Fruit fly (Drosophila melanogaster) whole organism, prepupa: ENCODE results near the gene CG16779.
A peak's percentile ranks its signal among the peaks of the same experiment; 100 is the strongest.

Source experiments
- CG10631 ChIP-seq: fragments of 200-800 bp; sonication (Bioruptor generic); optimal IDR thresholded peaks from 2 replicates; lab custom pipeline; 2016; ENCODE audit warnings: missing biosample characterization, missing genetic modification characterization
- CG11902 ChIP-seq: fragments of 200-800 bp; sonication (Bioruptor generic); optimal IDR thresholded peaks from 3 replicates; lab custom pipeline; 2016; ENCODE audit warnings: missing biosample characterization, missing genetic modification characterization
- CG15336 ChIP-seq: fragments of 200-800 bp; sonication (Bioruptor generic); IDR thresholded peaks from 2 replicates; pipeline ENCODE4 v1.3.6; 2022; ENCODE audit warnings: missing biosample characterization, missing genetic modification characterization
- CG3032 ChIP-seq: fragments of 200-800 bp; optimal IDR thresholded peaks from 2 replicates; lab custom pipeline; 2019; ENCODE audit warnings: missing biosample characterization, mild to moderate bottlenecking, missing genetic modification characterization, moderate library complexity
- CG31627 ChIP-seq: fragments of 200-800 bp; sonication (Bioruptor generic); optimal IDR thresholded peaks from 3 replicates; lab custom pipeline; 2016; ENCODE audit warnings: missing biosample characterization, missing genetic modification characterization
- CG32006 ChIP-seq: fragments of 200-800 bp; sonication (Bioruptor generic); optimal IDR thresholded peaks from 3 replicates; lab custom pipeline; 2017; ENCODE audit warnings: missing biosample characterization, mild to moderate bottlenecking, missing genetic modification characterization
- CG34406 ChIP-seq: fragments of 200-800 bp; sonication (Bioruptor generic); optimal IDR thresholded peaks from 3 replicates; lab custom pipeline; 2016; ENCODE audit warnings: missing biosample characterization, missing genetic modification characterization
- CG4318 ChIP-seq: fragments of 200-800 bp; sonication (Bioruptor generic); optimal IDR thresholded peaks from 3 replicates; lab custom pipeline; 2017; ENCODE audit warnings: missing biosample characterization, mild to moderate bottlenecking, missing genetic modification characterization
- CG6792 ChIP-seq: fragments of 200-800 bp; sonication (Bioruptor generic); optimal IDR thresholded peaks from 3 replicates; lab custom pipeline; 2016; ENCODE audit warnings: missing biosample characterization, missing genetic modification characterization
- CG6808 ChIP-seq: fragments of 200-800 bp; sonication (Bioruptor generic); optimal IDR thresholded peaks from 3 replicates; lab custom pipeline; 2017; ENCODE audit warnings: missing biosample characterization, missing genetic modification characterization, mild to moderate bottlenecking, moderate library complexity, missing genetic modification reagents
- CG6854 ChIP-seq: fragments of 200-800 bp; sonication (Bioruptor generic); optimal IDR thresholded peaks from 2 replicates; lab custom pipeline; 2017; ENCODE audit warnings: missing biosample characterization, mild to moderate bottlenecking, missing genetic modification characterization
- CG7368 ChIP-seq: fragments of 200-800 bp; sonication (Bioruptor generic); optimal IDR thresholded peaks from 3 replicates; lab custom pipeline; 2016; ENCODE audit warnings: missing biosample characterization, missing genetic modification characterization
- CG8632 ChIP-seq: fragments of 200-800 bp; sonication (Bioruptor generic); optimal IDR thresholded peaks from 3 replicates; lab custom pipeline; 2016; ENCODE audit warnings: missing biosample characterization, missing genetic modification characterization
- Eip78C ChIP-seq: fragments of 200-800 bp; sonication (Bioruptor generic); peaks from one replicate; lab custom pipeline; 2016; ENCODE audit warnings: missing biosample characterization, missing genetic modification characterization
- Eip93F ChIP-seq: fragments of 200-800 bp; sonication (Bioruptor generic); optimal IDR thresholded peaks from 2 replicates; lab custom pipeline; 2016; ENCODE audit warnings: missing biosample characterization, mild to moderate bottlenecking, missing genetic modification characterization
- Ets96B ChIP-seq: fragments of 200-800 bp; optimal IDR thresholded peaks from 2 replicates; lab custom pipeline; 2019; ENCODE audit warnings: missing biosample characterization, mild to moderate bottlenecking, missing genetic modification characterization, moderate library complexity
- Gug ChIP-seq: fragments of 200-800 bp; sonication (Bioruptor generic); IDR thresholded peaks from 2 replicates; pipeline ENCODE4 v1.3.6; 2022; ENCODE audit warnings: missing biosample characterization, missing genetic modification characterization
- Hr38 ChIP-seq: sonication (Bioruptor generic); optimal IDR thresholded peaks from 2 replicates; lab custom pipeline; 2016; ENCODE audit warnings: missing biosample characterization, missing genetic modification characterization
- Hr39 ChIP-seq: fragments of 200-800 bp; sonication (Bioruptor generic); optimal IDR thresholded peaks from 2 replicates; lab custom pipeline; 2016; ENCODE audit warnings: missing biosample characterization, missing genetic modification characterization
- Hr4 ChIP-seq: fragments of 200-800 bp; sonication (Bioruptor generic); optimal IDR thresholded peaks from 3 replicates; lab custom pipeline; 2016; ENCODE audit warnings: missing biosample characterization, missing genetic modification characterization
- Lpt ChIP-seq: fragments of 200-800 bp; sonication (Bioruptor generic); optimal IDR thresholded peaks from 3 replicates; lab custom pipeline; 2016; ENCODE audit warnings: missing biosample characterization, missing genetic modification characterization
- OdsH ChIP-seq: fragments of 200-800 bp; sonication (Bioruptor generic); optimal IDR thresholded peaks from 3 replicates; lab custom pipeline; 2016; ENCODE audit warnings: missing biosample characterization, missing genetic modification characterization
- Sox14 ChIP-seq: fragments of 200-800 bp; sonication (Bioruptor generic); optimal IDR thresholded peaks from 3 replicates; lab custom pipeline; 2016; ENCODE audit warnings: missing biosample characterization, missing genetic modification characterization
- Sox15 ChIP-seq: fragments of 200-800 bp; sonication (Bioruptor generic); optimal IDR thresholded peaks from 3 replicates; lab custom pipeline; 2016; ENCODE audit warnings: missing biosample characterization, missing genetic modification characterization
- achi ChIP-seq: fragments of 200-800 bp; sonication (Bioruptor generic); optimal IDR thresholded peaks from 3 replicates; lab custom pipeline; 2016; ENCODE audit warnings: missing biosample characterization, missing genetic modification characterization
- acj6 ChIP-seq: fragments of 200-800 bp; sonication (Bioruptor generic); optimal IDR thresholded peaks from 3 replicates; lab custom pipeline; 2016; ENCODE audit warnings: missing biosample characterization, missing genetic modification characterization
- cyc ChIP-seq: fragments of 200-800 bp; sonication (Bioruptor generic); optimal IDR thresholded peaks from 3 replicates; lab custom pipeline; 2016; ENCODE audit warnings: missing biosample characterization, missing genetic modification characterization
- dac ChIP-seq: fragments of 200-800 bp; sonication (Bioruptor generic); optimal IDR thresholded peaks from 2 replicates; lab custom pipeline; 2017; ENCODE audit warnings: missing biosample characterization, mild to moderate bottlenecking, missing genetic modification characterization
- dsx ChIP-seq: fragments of 200-800 bp; optimal IDR thresholded peaks from 3 replicates; lab custom pipeline; 2019; ENCODE audit warnings: missing biosample characterization, mild to moderate bottlenecking, missing genetic modification characterization, moderate library complexity; ENCODE audit not compliant: poor library complexity, severe bottlenecking
- esn ChIP-seq: fragments of 200-800 bp; sonication (Bioruptor generic); optimal IDR thresholded peaks from 2 replicates; lab custom pipeline; 2016; ENCODE audit warnings: missing biosample characterization, mild to moderate bottlenecking, missing genetic modification characterization, moderate library complexity
- fkh ChIP-seq: fragments of 200-800 bp; sonication (Bioruptor generic); optimal IDR thresholded peaks from 3 replicates; lab custom pipeline; 2017; ENCODE audit warnings: missing biosample characterization, mild to moderate bottlenecking, missing genetic modification characterization, moderate library complexity
- lz ChIP-seq: fragments of 200-800 bp; sonication (Bioruptor generic); optimal IDR thresholded peaks from 3 replicates; lab custom pipeline; 2016; ENCODE audit warnings: missing biosample characterization, missing genetic modification characterization
- pdm3 ChIP-seq: fragments of 200-800 bp; sonication (Bioruptor generic); optimal IDR thresholded peaks from 3 replicates; lab custom pipeline; 2016; ENCODE audit warnings: missing biosample characterization, missing genetic modification characterization
- salr ChIP-seq, 2 experiments: fragments of 200-800 bp; sonication (Bioruptor generic); optimal IDR thresholded peaks; 3 replicates each; lab custom pipeline; 2016 to 2018; ENCODE audit warnings: missing biosample characterization in 2 of 2, missing genetic modification characterization in 2 of 2, mild to moderate bottlenecking in 1 of 2
- spab ChIP-seq: fragments of 200-800 bp; sonication (Bioruptor generic); optimal IDR thresholded peaks from 2 replicates; lab custom pipeline; 2017; ENCODE audit warnings: missing biosample characterization, mild to moderate bottlenecking, missing genetic modification characterization, missing genetic modification reagents
- ss ChIP-seq, 2 experiments: fragments of 200-800 bp; sonication (Bioruptor generic); optimal IDR thresholded peaks; 2 replicates in 1 of 2; 3 replicates in 1 of 2; lab custom pipeline; 2017 to 2018; ENCODE audit warnings: mild to moderate bottlenecking in 2 of 2, missing biosample characterization in 2 of 2, missing genetic modification characterization in 2 of 2, moderate library complexity in 1 of 2
- svp ChIP-seq: fragments of 200-800 bp; sonication (Bioruptor generic); peaks from one replicate; lab custom pipeline; 2016; ENCODE audit warnings: missing biosample characterization, missing genetic modification characterization
- topi ChIP-seq: fragments of 200-800 bp; sonication (Bioruptor generic); optimal IDR thresholded peaks from 3 replicates; lab custom pipeline; 2016; ENCODE audit warnings: missing biosample characterization, missing genetic modification characterization
- vri ChIP-seq: fragments of 200-800 bp; sonication (Bioruptor generic); optimal IDR thresholded peaks from 3 replicates; lab custom pipeline; 2016; ENCODE audit warnings: missing biosample characterization, mild to moderate bottlenecking, missing genetic modification characterization

CG16779 gene

dm6 chr3R:9527907-9528842, 34.7 kb upstream of the CG16779 start (continued):
- TF ChIP-seq Hr39 (GFP tag; lab: Kevin White, UChicago) (no peak), Lpt (GFP tag; lab: Kevin White, UChicago) (peak; percentile 76), Hr4 (GFP tag; lab: Kevin White, UChicago) (no peak), CG10631 (GFP tag; lab: Kevin White, UChicago) (no peak), esn (GFP tag; lab: Kevin White, UChicago) (peak; percentile 87), CG32006 (no peak), vri (GFP tag; lab: Kevin White, UChicago) (peak; percentile 88), Sox15 (GFP tag; lab: Kevin White, UChicago) (peak; percentile 76), CG6854 (GFP tag; lab: Kevin White, UChicago) (peak; percentile 53), dsx (GFP tag; lab: Kevin White, UChicago) (no peak), svp (peak; percentile 94), Eip93F (GFP tag; lab: Kevin White, UChicago) (no peak), achi (no peak), CG6808 (GFP tag; lab: Kevin White, UChicago) (no peak), lz (peak; percentile 85), CG3032 (peak; percentile 57)

- no peak for TF ChIP-seq Hr4 (GFP tag; lab: Kevin White, UChicago)
- no peak for TF ChIP-seq spab (GFP tag; lab: Kevin White, UChicago)
- no peak for TF ChIP-seq dac (GFP tag; lab: Kevin White, UChicago)
- TF ChIP-seq salr (GFP tag; optimal IDR thresholded peaks at IDR 0.05; lab: Kevin White, UChicago) = no peak
- TF ChIP-seq svp = peak; percentile 74
- peak; percentile 84 for TF ChIP-seq fkh (GFP tag; lab: Kevin White, UChicago)
- no peak for TF ChIP-seq OdsH
- TF ChIP-seq, all 60 proteins: peak for 2
Observed at dm6 chr3R:9516400-9516852, 22.9 kb upstream of the CG16779 start.

dm6 chr3R:9515860-9516344, 22.4 kb upstream of the CG16779 start, which contains the start of the genes mRpL47, CG8176 and Kdm3:
mRpL47 (minus strand) TSS chr3R:9515908.
CG8176 (plus strand) TSS chr3R:9516007.
Kdm3 (plus strand) TSS chr3R:9516007.
- TF ChIP-seq ss (GFP tag; optimal IDR thresholded peaks at IDR 0.05; lab: Kevin White, UChicago) (no peak), Sox14 (GFP tag; lab: Kevin White, UChicago) (peak; percentile 69), esn (GFP tag; lab: Kevin White, UChicago) (peak; percentile 25), topi (GFP tag; lab: Kevin White, UChicago) (peak; percentile 28), cyc (GFP tag; lab: Kevin White, UChicago) (peak; percentile 57), Sox15 (GFP tag; lab: Kevin White, UChicago) (peak; percentile 0), lz (peak; percentile 46), CG31627 (GFP tag; lab: Kevin White, UChicago) (peak; percentile 72), Gug (no peak), vri (GFP tag; lab: Kevin White, UChicago) (peak; percentile 65), CG34406 (GFP tag; lab: Kevin White, UChicago) (no peak), CG3032 (peak; percentile 36), CG8632 (GFP tag; lab: Kevin White, UChicago) (no peak)

- TF ChIP-seq pdm3 (GFP tag; lab: Kevin White, UChicago) (no peak), spab (GFP tag; lab: Kevin White, UChicago) (no peak), achi (peak; percentile 53), fkh (GFP tag; lab: Kevin White, UChicago) (peak; percentile 29), Lpt (GFP tag; lab: Kevin White, UChicago) (peak; percentile 14), lz (peak; percentile 70), CG6792 (GFP tag; lab: Kevin White, UChicago) (peak; percentile 35), CG7368 (GFP tag; lab: Kevin White, UChicago) (no peak), CG3032 (peak; percentile 58), CG11902 (GFP tag; lab: Kevin White, UChicago) (peak; percentile 54), Hr39 (GFP tag; lab: Kevin White, UChicago) (peak; percentile 79), acj6 (peak; percentile 69), Sox15 (GFP tag; lab: Kevin White, UChicago) (peak; percentile 58), CG15336 (no peak), CG4318 (GFP tag; lab: Kevin White, UChicago) (no peak), Ets96B (tag; lab: Kevin White, UChicago) (peak; percentile 14), CG31627 (GFP tag; lab: Kevin White, UChicago) (peak; percentile 84), Hr38 (peak; percentile 29), Eip78C (GFP tag; lab: Kevin White, UChicago) (peak; percentile 66), topi (GFP tag; lab: Kevin White, UChicago) (peak; percentile 49), esn (GFP tag; lab: Kevin White, UChicago) (peak; percentile 73), Sox14 (GFP tag; lab: Kevin White, UChicago) (peak; percentile 68), CG6854 (GFP tag; lab: Kevin White, UChicago) (no peak), dsx (GFP tag; lab: Kevin White, UChicago) (no peak), cyc (GFP tag; lab: Kevin White, UChicago) (peak; percentile 72)
Observed at dm6 chr3R:9513052-9513420, 19.6 kb upstream of the CG16779 start, which contains the start of the genes Ras85D and Rlb1. Ras85D (minus strand) TSS chr3R:9513067. Rlb1 (plus strand) TSS chr3R:9513327.
